Worm (Caenorhabditis elegans): ENCODE data around the gene F26F4.9.
A peak's percentile ranks its signal among the peaks of the same experiment; 100 is the strongest.

Gene F26F4.9

ce11 chrIII:4879445-4879844 lies 32.9 kb downstream of the F26F4.9 start, which contains the start of gene C35D10.1:
Gene C35D10.1, plus strand, starts transcription at chrIII:4879745.
- TF ChIP-seq ceh-43 (GFP tag; optimal IDR thresholded peaks at IDR 0.05) (no peak), flh-1 (GFP tag; optimal IDR thresholded peaks at IDR 0.05) (no peak), M03D4.4 (tag; optimal IDR thresholded peaks at IDR 0.05) (no peak), pha-4 (tag; optimal IDR thresholded peaks at IDR 0.05) (no peak), blmp-1 (tag; optimal IDR thresholded peaks at IDR 0.05) (no peak)

ce11 chrIII:4878281-4878680 lies 34.0 kb downstream of the F26F4.9 start, which contains the start of the genes tost-1 and arx-6:
Gene tost-1, minus strand, starts transcription at chrIII:4878311.
Gene arx-6, plus strand, starts transcription at chrIII:4878658.
- no peak for TF ChIP-seq M03D4.4 (tag; optimal IDR thresholded peaks at IDR 0.05)
- TF ChIP-seq ces-1 (GFP tag; optimal IDR thresholded peaks at IDR 0.05), result no peak
- peak; percentile 50 for TF ChIP-seq mep-1 (tag; optimal IDR thresholded peaks at IDR 0.05)
- no peak for TF ChIP-seq nhr-28 (tag; optimal IDR thresholded peaks at IDR 0.05)
- peak; percentile 37 for TF ChIP-seq lsy-2 (tag; optimal IDR thresholded peaks at IDR 0.05)
- TF ChIP-seq pha-4 (tag; optimal IDR thresholded peaks at IDR 0.05), result peak; percentile 19
- TF ChIP-seq sem-2 (GFP tag; optimal IDR thresholded peaks at IDR 0.05), result no peak

- peak; percentile 21 for TF ChIP-seq ces-1 (GFP tag; optimal IDR thresholded peaks at IDR 0.05)
- TF ChIP-seq flh-1 (GFP tag; optimal IDR thresholded peaks at IDR 0.05), result no peak
Measured at ce11 chrIII:4875663-4876062, 36.7 kb downstream of the F26F4.9 start.

ce11 chrIII:4874671-4875070 lies 37.6 kb downstream of the F26F4.9 start, which contains the start of gene C35D10.12:
Gene C35D10.12, minus strand, starts transcription at chrIII:4874771.
- TF ChIP-seq ces-1 (GFP tag; optimal IDR thresholded peaks at IDR 0.05) (no peak), snpc-4 (tag; optimal IDR thresholded peaks at IDR 0.05) (no peak), ham-2 (GFP tag; optimal IDR thresholded peaks at IDR 0.05) (no peak), nhr-2 (tag; optimal IDR thresholded peaks at IDR 0.05) (no peak), ceh-39 (tag; optimal IDR thresholded peaks at IDR 0.05) (no peak), lin-13 (tag; optimal IDR thresholded peaks at IDR 0.05) (no peak), elt-3 (tag; optimal IDR thresholded peaks at IDR 0.05) (no peak), bed-3 (GFP tag; optimal IDR thresholded peaks at IDR 0.05) (no peak), cnd-1 (tag; optimal IDR thresholded peaks at IDR 0.05) (no peak)

ce11 chrIII:4873395-4873794 lies 38.9 kb downstream of the F26F4.9 start:
- no peak for TF ChIP-seq bed-3 (GFP tag; optimal IDR thresholded peaks at IDR 0.05)
- no peak for TF ChIP-seq nhr-237 (tag; optimal IDR thresholded peaks at IDR 0.05)
- TF ChIP-seq M03D4.4 (tag; optimal IDR thresholded peaks at IDR 0.05), result no peak
- TF ChIP-seq pha-4 (tag; optimal IDR thresholded peaks at IDR 0.05), result no peak
- no peak for TF ChIP-seq flh-1 (GFP tag; optimal IDR thresholded peaks at IDR 0.05)
- TF ChIP-seq nhr-76 (tag; optimal IDR thresholded peaks at IDR 0.05), result no peak
- no peak for TF ChIP-seq drap-1 (GFP tag; optimal IDR thresholded peaks at IDR 0.05)
- no peak for TF ChIP-seq ceh-83 (GFP tag; optimal IDR thresholded peaks at IDR 0.05)
- no peak for TF ChIP-seq nhr-12 (tag; optimal IDR thresholded peaks at IDR 0.05)
- no peak for TF ChIP-seq hlh-1 (tag; optimal IDR thresholded peaks at IDR 0.05)
- no peak for TF ChIP-seq sem-2 (GFP tag; optimal IDR thresholded peaks at IDR 0.05)
- no peak for TF ChIP-seq ceh-39 (tag; optimal IDR thresholded peaks at IDR 0.05)
- TF ChIP-seq cnd-1 (tag; optimal IDR thresholded peaks at IDR 0.05), result no peak
- TF ChIP-seq unc-39 (tag; optimal IDR thresholded peaks at IDR 0.05), result no peak
- TF ChIP-seq elt-3 (tag; optimal IDR thresholded peaks at IDR 0.05), result no peak

ce11 chrIII:4870478-4870877 lies 41.8 kb downstream of the F26F4.9 start, which contains the start of gene gipc-1:
Gene gipc-1, plus strand, starts transcription at chrIII:4870778.
- TF ChIP-seq nhr-12 (tag; optimal IDR thresholded peaks at IDR 0.05) (no peak), sem-2 (GFP tag; optimal IDR thresholded peaks at IDR 0.05) (no peak), flh-1 (GFP tag; optimal IDR thresholded peaks at IDR 0.05) (no peak), bed-3 (GFP tag; optimal IDR thresholded peaks at IDR 0.05) (no peak), mab-5 (tag; optimal IDR thresholded peaks at IDR 0.05) (no peak), ztf-11 (tag; optimal IDR thresholded peaks at IDR 0.05) (no peak)

- no peak for TF ChIP-seq pha-4 (tag; optimal IDR thresholded peaks at IDR 0.05)
- no peak for TF ChIP-seq ham-2 (GFP tag; optimal IDR thresholded peaks at IDR 0.05)
- no peak for TF ChIP-seq unc-62 (GFP tag; optimal IDR thresholded peaks at IDR 0.05)
- TF ChIP-seq lsy-2 (tag; optimal IDR thresholded peaks at IDR 0.05), result no peak
- no peak for TF ChIP-seq zip-8 (tag; optimal IDR thresholded peaks at IDR 0.05)
- no peak for TF ChIP-seq ceh-83 (GFP tag; optimal IDR thresholded peaks at IDR 0.05)
- TF ChIP-seq nhr-2 (tag; optimal IDR thresholded peaks at IDR 0.05), result no peak
- no peak for TF ChIP-seq ztf-11 (tag; optimal IDR thresholded peaks at IDR 0.05)
- TF ChIP-seq nhr-76 (tag; optimal IDR thresholded peaks at IDR 0.05), result no peak
- TF ChIP-seq lin-32 (GFP tag; optimal IDR thresholded peaks at IDR 0.05), result no peak
- no peak for TF ChIP-seq unc-120 (tag; optimal IDR thresholded peaks at IDR 0.05; ENCODE audit: poor library complexity, severe bottlenecking)
- TF ChIP-seq sem-2 (GFP tag; optimal IDR thresholded peaks at IDR 0.05), result no peak
Measured at ce11 chrIII:4868643-4869042, 43.7 kb downstream of the F26F4.9 start, which contains the start of the genes msd-4 and C35D10.3. Gene msd-4, minus strand, starts transcription at chrIII:4868743. Gene C35D10.3, plus strand, starts transcription at chrIII:4868921.

Data from whole organism, mixed stage, embryonic.